Worm (Caenorhabditis elegans): Measurements from ENCODE around the gene vps-16.

DNA sequence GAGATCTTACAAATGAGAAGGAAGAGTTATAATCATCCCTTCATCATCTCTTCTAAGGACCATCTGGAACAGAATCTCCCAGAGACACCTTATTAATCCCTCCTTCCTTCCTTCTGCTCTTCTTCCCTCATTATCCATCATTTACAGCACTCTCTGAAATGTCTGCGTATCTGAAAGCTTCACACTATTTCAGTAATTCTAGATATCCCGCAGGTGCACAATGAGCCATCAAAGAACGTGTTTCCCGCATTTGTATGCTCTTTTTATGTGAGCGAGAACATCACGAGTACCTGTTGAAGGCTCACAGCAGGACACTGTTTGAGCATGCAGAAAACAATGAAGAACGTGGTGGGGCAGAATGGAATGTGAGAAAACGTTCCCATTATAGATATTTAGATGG, 43.3 kb downstream of the vps-16 start:
- TF ChIP-seq egl-13 (tag; optimal IDR thresholded peaks at IDR 0.05) (no peak), alr-1 (tag; optimal IDR thresholded peaks at IDR 0.05; ENCODE audit: borderline replicate concordance) (no peak), zag-1 (tag; optimal IDR thresholded peaks at IDR 0.05) (no peak), aly-2 (tag; optimal IDR thresholded peaks at IDR 0.05) (no peak), nhr-237 (tag; optimal IDR thresholded peaks at IDR 0.05) (no peak), nhr-11 (tag; optimal IDR thresholded peaks at IDR 0.05) (no peak), snu-23 (GFP tag; optimal IDR thresholded peaks at IDR 0.05) (no peak), unc-62 (GFP tag; optimal IDR thresholded peaks at IDR 0.05) (no peak), tlp-1 (tag; optimal IDR thresholded peaks at IDR 0.05) (no peak), nhr-77 (tag; optimal IDR thresholded peaks at IDR 0.05) (no peak), unc-98 (GFP tag; IDR thresholded peaks at IDR 0.05) (no peak), lin-15B (tag; optimal IDR thresholded peaks at IDR 0.05) (no peak), nhr-76 (tag; optimal IDR thresholded peaks at IDR 0.05) (no peak)
